Fruit fly (Drosophila melanogaster) whole organism, prepupa: ENCODE data around the gene Rab9.

Experiments
- CG10669 ChIP-seq: fragments of 200-800 bp; sonication (Bioruptor generic); optimal IDR thresholded peaks from 3 replicates; lab custom pipeline; 2018; ENCODE audit warnings: missing biosample characterization, mild to moderate bottlenecking, missing genetic modification characterization, moderate library complexity
- CG3032 ChIP-seq: fragments of 200-800 bp; optimal IDR thresholded peaks from 2 replicates; lab custom pipeline; 2019; ENCODE audit warnings: missing biosample characterization, mild to moderate bottlenecking, missing genetic modification characterization, moderate library complexity
- CG31627 ChIP-seq: fragments of 200-800 bp; sonication (Bioruptor generic); optimal IDR thresholded peaks from 3 replicates; lab custom pipeline; 2016; ENCODE audit warnings: missing biosample characterization, missing genetic modification characterization
- CG8319 ChIP-seq: fragments of 200-800 bp; sonication (Bioruptor generic); optimal IDR thresholded peaks from 3 replicates; lab custom pipeline; 2016; ENCODE audit warnings: missing biosample characterization, missing genetic modification characterization
- acj6 ChIP-seq: fragments of 200-800 bp; sonication (Bioruptor generic); optimal IDR thresholded peaks from 3 replicates; lab custom pipeline; 2016; ENCODE audit warnings: missing biosample characterization, missing genetic modification characterization
- cyc ChIP-seq: fragments of 200-800 bp; sonication (Bioruptor generic); optimal IDR thresholded peaks from 3 replicates; lab custom pipeline; 2016; ENCODE audit warnings: missing biosample characterization, missing genetic modification characterization

DNA sequence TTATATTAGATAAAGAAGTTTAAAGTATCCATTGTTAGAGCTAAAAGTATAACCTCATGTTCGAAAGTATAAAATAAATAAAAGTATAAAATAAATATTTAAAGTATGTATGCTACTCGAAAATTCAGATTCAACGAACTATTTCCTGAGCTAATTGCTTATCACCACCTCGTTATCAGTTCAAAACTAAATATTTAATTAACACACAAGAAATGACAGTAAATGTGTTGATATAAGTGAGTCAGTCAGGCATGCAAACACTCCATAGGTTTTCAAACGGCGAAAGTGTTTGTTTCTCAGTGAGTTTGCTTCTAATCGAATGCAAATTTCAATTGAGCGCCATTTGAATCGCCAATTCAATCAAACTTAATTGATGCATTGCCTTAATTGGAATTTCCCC, 1.9 kb downstream of the Rab9 start:
- TF ChIP-seq CG10669 (GFP tag; lab: Kevin White, UChicago) (no peak), CG8319 (GFP tag; lab: Kevin White, UChicago) (no peak), acj6 (no peak), CG31627 (no peak), cyc (GFP tag; lab: Kevin White, UChicago) (no peak), CG3032 (tag; lab: Kevin White, UChicago) (no peak)
